Fruit fly (Drosophila melanogaster) whole organism, pupa: ENCODE measurements around the gene Myc.

Source experiments
- CG10348 ChIP-seq: fragments of 200-800 bp; sonication (Bioruptor generic); IDR thresholded peaks from 2 replicates; pipeline ENCODE4 v1.3.6; 2022; ENCODE audit warnings: missing biosample characterization, missing genetic modification characterization
- CG12605 ChIP-seq: fragments of 200-800 bp; sonication (Bioruptor generic); IDR thresholded peaks from 2 replicates; pipeline ENCODE4 v1.3.6; 2022; ENCODE audit warnings: missing biosample characterization, missing genetic modification characterization
- CG13204 ChIP-seq: fragments of 200-800 bp; sonication (Bioruptor generic); optimal IDR thresholded peaks from 2 replicates; lab custom pipeline; 2018; ENCODE audit warnings: missing biosample characterization, mild to moderate bottlenecking, missing genetic modification characterization, moderate library complexity
- CG14655 ChIP-seq: fragments of 200-800 bp; sonication (Bioruptor generic); optimal IDR thresholded peaks from 3 replicates; lab custom pipeline; 2017; ENCODE audit warnings: mild to moderate bottlenecking, missing biosample characterization, missing genetic modification reagents, missing genetic modification characterization
- CG15710 ChIP-seq: fragments of 200-800 bp; sonication (Bioruptor generic); optimal IDR thresholded peaks from 2 replicates; lab custom pipeline; 2018; ENCODE audit warnings: missing biosample characterization, mild to moderate bottlenecking, missing genetic modification characterization, moderate library complexity
- CG17806 ChIP-seq: fragments of 200-800 bp; sonication (Bioruptor generic); optimal IDR thresholded peaks from 2 replicates; lab custom pipeline; 2018; ENCODE audit warnings: missing biosample characterization, mild to moderate bottlenecking, missing genetic modification characterization, moderate library complexity
- CG32121 ChIP-seq: fragments of 200-800 bp; sonication (Bioruptor generic); IDR thresholded peaks from 2 replicates; pipeline ENCODE4 v1.3.6; 2022; ENCODE audit warnings: missing biosample characterization, missing genetic modification characterization
- CG34367 ChIP-seq: fragments of 200-800 bp; sonication (Bioruptor generic); optimal IDR thresholded peaks from 2 replicates; lab custom pipeline; 2018; ENCODE audit warnings: missing biosample characterization, mild to moderate bottlenecking, missing genetic modification characterization
- CG4496 ChIP-seq: fragments of 200-800 bp; sonication (Bioruptor generic); IDR thresholded peaks from 3 replicates; pipeline ENCODE4 v1.3.6; 2022; ENCODE audit warnings: missing biosample characterization, missing genetic modification characterization
- CG8159 ChIP-seq: fragments of 200-800 bp; sonication (Bioruptor generic); optimal IDR thresholded peaks from 3 replicates; lab custom pipeline; 2018; ENCODE audit warnings: missing biosample characterization, mild to moderate bottlenecking, missing genetic modification characterization, moderate library complexity
- CG8301 ChIP-seq: fragments of 200-800 bp; sonication (Bioruptor generic); optimal IDR thresholded peaks from 2 replicates; lab custom pipeline; 2018; ENCODE audit warnings: missing biosample characterization, mild to moderate bottlenecking, missing genetic modification characterization
- CG9948 ChIP-seq: fragments of 200-800 bp; sonication (Bioruptor generic); optimal IDR thresholded peaks from 2 replicates; lab custom pipeline; 2018; ENCODE audit warnings: missing biosample characterization, mild to moderate bottlenecking, missing genetic modification characterization, moderate library complexity
- D1 ChIP-seq: fragments of 200-800 bp; sonication (Bioruptor generic); optimal IDR thresholded peaks from 2 replicates; lab custom pipeline; 2018; ENCODE audit warnings: missing biosample characterization, mild to moderate bottlenecking, missing genetic modification characterization, moderate library complexity
- EcR ChIP-seq: fragments of 200-800 bp; sonication (Bioruptor generic); optimal IDR thresholded peaks from 3 replicates; lab custom pipeline; 2019; ENCODE audit warnings: missing biosample characterization, missing genetic modification characterization, mild to moderate bottlenecking, moderate library complexity, missing genetic modification reagents
- Ets98B ChIP-seq: fragments of 200-800 bp; sonication (Bioruptor generic); IDR thresholded peaks from 2 replicates; pipeline ENCODE4 v1.3.6; 2022; ENCODE audit warnings: missing biosample characterization, missing genetic modification characterization
- Pif1A ChIP-seq: fragments of 200-800 bp; sonication (Bioruptor generic); optimal IDR thresholded peaks from 3 replicates; lab custom pipeline; 2016; ENCODE audit warnings: missing biosample characterization, missing genetic modification characterization
- Pif1B ChIP-seq: fragments of 200-800 bp; sonication (Bioruptor generic); optimal IDR thresholded peaks from 3 replicates; lab custom pipeline; 2016; ENCODE audit warnings: missing biosample characterization, missing genetic modification characterization
- Snoo ChIP-seq: fragments of 200-800 bp; sonication (Bioruptor generic); optimal IDR thresholded peaks from 3 replicates; lab custom pipeline; 2017; ENCODE audit warnings: missing biosample characterization, mild to moderate bottlenecking, missing genetic modification characterization, inconsistent platforms
- fd96Ca ChIP-seq: fragments of 200-800 bp; sonication (Bioruptor generic); IDR thresholded peaks from 3 replicates; pipeline ENCODE4 v1.3.6; 2022; ENCODE audit warnings: missing biosample characterization, missing genetic modification characterization
- gl ChIP-seq: fragments of 200-800 bp; sonication (Bioruptor generic); optimal IDR thresholded peaks from 2 replicates; lab custom pipeline; 2018; ENCODE audit warnings: missing biosample characterization, mild to moderate bottlenecking, missing genetic modification characterization
- rn ChIP-seq: fragments of 200-800 bp; sonication (Bioruptor generic); IDR thresholded peaks from 2 replicates; pipeline ENCODE4 v1.3.6; 2022; ENCODE audit warnings: missing biosample characterization, missing genetic modification characterization

Myc gene

dm6 chrX:3376442-3376841, 3.5 kb downstream of the Myc start:
- TF ChIP-seq CG12605 (GFP tag; lab: Robert Waterston, UW) (peak; percentile 35; the same call in 1 of the 2 replicates), gl (tag; lab: Kevin White, UChicago) (no peak), Ets98B (GFP tag; lab: Robert Waterston, UW) (peak; percentile 30; the same call in 1 of the 2 replicates), fd96Ca (GFP tag; lab: Robert Waterston, UW) (0 out of 3 replicates have a peak, but pooled peaks have one; percentile 13), CG4496 (GFP tag; lab: Robert Waterston, UW) (peak; percentile 59; the same call in 2 of the 3 replicates)

dm6 chrX:3377306-3377932, 4.5 kb downstream of the Myc start:
- TF ChIP-seq CG8301 (no peak), Pif1A (GFP tag; lab: Kevin White, UChicago) (no peak), CG13204 (GFP tag; lab: Kevin White, UChicago) (no peak), EcR (peak; percentile 44), CG32121 (GFP tag; lab: Robert Waterston, UW) (peak; percentile 26; the same call in 1 of the 2 replicates), gl (tag; lab: Kevin White, UChicago) (no peak), CG12605 (GFP tag; lab: Robert Waterston, UW) (no peak), CG4496 (GFP tag; lab: Robert Waterston, UW) (no peak), rn (GFP tag; lab: Robert Waterston, UW) (no peak), Ets98B (GFP tag; lab: Robert Waterston, UW) (no peak), CG9948 (tag; lab: Kevin White, UChicago) (no peak), CG34367 (tag; lab: Kevin White, UChicago) (no peak), fd96Ca (GFP tag; lab: Robert Waterston, UW) (peak; percentile 53; the same call in 1 of the 3 replicates), CG8159 (tag; lab: Kevin White, UChicago) (no peak)

- TF ChIP-seq CG32121 (GFP tag; lab: Robert Waterston, UW) (no peak), Pif1B (GFP tag; lab: Kevin White, UChicago) (no peak), fd96Ca (GFP tag; lab: Robert Waterston, UW) (no peak), CG14655 (GFP tag; lab: Kevin White, UChicago) (no peak), CG12605 (GFP tag; lab: Robert Waterston, UW) (no peak), EcR (no peak), CG4496 (GFP tag; lab: Robert Waterston, UW) (no peak), Snoo (tag; lab: Kevin White, UChicago) (no peak), CG10348 (GFP tag; lab: Robert Waterston, UW) (no peak), Pif1A (GFP tag; lab: Kevin White, UChicago) (no peak), CG17806 (no peak), Ets98B (GFP tag; lab: Robert Waterston, UW) (no peak), D1 (tag; lab: Kevin White, UChicago) (no peak), CG8159 (tag; lab: Kevin White, UChicago) (no peak), CG34367 (tag; lab: Kevin White, UChicago) (no peak)
Observed at dm6 chrX:3378490-3379091, 5.6 kb downstream of the Myc start.

- 0 out of 3 replicates have a peak, but pooled peaks have one; percentile 15 for TF ChIP-seq fd96Ca (GFP tag; lab: Robert Waterston, UW)
- TF ChIP-seq EcR = peak; percentile 12
- TF ChIP-seq CG4496 (GFP tag; lab: Robert Waterston, UW) = no peak
- TF ChIP-seq rn (GFP tag; lab: Robert Waterston, UW) = no peak
- TF ChIP-seq CG10348 (GFP tag; lab: Robert Waterston, UW) = no peak
Observed at dm6 chrX:3379364-3379983, 6.5 kb downstream of the Myc start.

dm6 chrX:3380198-3380597, 7.2 kb downstream of the Myc start:
- peak; percentile 67 for TF ChIP-seq CG8301
- TF ChIP-seq CG12605 (GFP tag; lab: Robert Waterston, UW) = 0 out of 2 replicates have a peak, but pooled peaks have one; percentile 30
- TF ChIP-seq D1 (tag; lab: Kevin White, UChicago) = no peak
- TF ChIP-seq CG4496 (GFP tag; lab: Robert Waterston, UW) = peak; percentile 86
- TF ChIP-seq CG9948 (tag; lab: Kevin White, UChicago) = peak; percentile 52
- peak; percentile 6 for TF ChIP-seq EcR
- TF ChIP-seq CG14655 (GFP tag; lab: Kevin White, UChicago) = peak; percentile 79
- TF ChIP-seq Pif1A (GFP tag; lab: Kevin White, UChicago) = peak; percentile 55
- 0 out of 2 replicates have a peak, but pooled peaks have one; percentile 33 for TF ChIP-seq rn (GFP tag; lab: Robert Waterston, UW)
- peak; percentile 74 for TF ChIP-seq CG8159 (tag; lab: Kevin White, UChicago)
- peak; percentile 75 for TF ChIP-seq Ets98B (GFP tag; lab: Robert Waterston, UW)
- peak; percentile 27 for TF ChIP-seq gl (tag; lab: Kevin White, UChicago)
- TF ChIP-seq Pif1B (GFP tag; lab: Kevin White, UChicago) = peak; percentile 48
- peak; percentile 61 for TF ChIP-seq CG17806
- peak; percentile 31 for TF ChIP-seq CG13204 (GFP tag; lab: Kevin White, UChicago)
- TF ChIP-seq CG34367 (tag; lab: Kevin White, UChicago) = peak; percentile 68
- TF ChIP-seq CG15710 = peak; percentile 67
- TF ChIP-seq fd96Ca (GFP tag; lab: Robert Waterston, UW) = peak; percentile 80; the same call in 2 of the 3 replicates
- TF ChIP-seq CG32121 (GFP tag; lab: Robert Waterston, UW) = peak; percentile 65
- 0 out of 2 replicates have a peak, but pooled peaks have one; percentile 28 for TF ChIP-seq CG10348 (GFP tag; lab: Robert Waterston, UW)
- TF ChIP-seq Snoo (tag; lab: Kevin White, UChicago) = peak; percentile 38
